Fruit fly (Drosophila melanogaster) whole organism, embryonic: ENCODE measurements around the gene RabX4.

Source experiments
- Aef1 ChIP-seq: fragments of 200-800 bp; sonication (Bioruptor generic); IDR thresholded peaks from 3 replicates; pipeline ENCODE4 v1.3.6; 2022; ENCODE audit warnings: missing biosample characterization, missing genetic modification characterization
- BtbVII ChIP-seq: fragments of 200-800 bp; sonication (Bioruptor generic); optimal IDR thresholded peaks from 3 replicates; lab custom pipeline; 2017; ENCODE audit warnings: missing biosample characterization, mild to moderate bottlenecking, missing genetic modification characterization
- Bteb2 ChIP-seq: fragments of 200-800 bp; sonication (Bioruptor generic); optimal IDR thresholded peaks from 2 replicates; lab custom pipeline; 2016; ENCODE audit warnings: missing biosample characterization, missing genetic modification characterization
- CG10321 ChIP-seq: fragments of 200-800 bp; sonication (Bioruptor generic); IDR thresholded peaks from 2 replicates; pipeline ENCODE4 v1.3.6; 2022; ENCODE audit warnings: missing biosample characterization, missing genetic modification characterization
- CG10431 ChIP-seq: fragments of 200-800 bp; sonication (Bioruptor generic); optimal IDR thresholded peaks from 3 replicates; lab custom pipeline; 2018; ENCODE audit warnings: missing biosample characterization, mild to moderate bottlenecking, missing genetic modification characterization
- CG11398 ChIP-seq: fragments of 200-800 bp; sonication (Bioruptor generic); optimal IDR thresholded peaks from 2 replicates; lab custom pipeline; 2016; ENCODE audit warnings: missing biosample characterization, missing genetic modification characterization
- CG11504 ChIP-seq: fragments of 200-800 bp; sonication (Bioruptor generic); optimal IDR thresholded peaks from 3 replicates; lab custom pipeline; 2019; ENCODE audit warnings: missing biosample characterization, mild to moderate bottlenecking, missing genetic modification characterization, moderate library complexity
- CG12391 ChIP-seq: fragments of 200-800 bp; sonication (Bioruptor generic); optimal IDR thresholded peaks from 3 replicates; lab custom pipeline; 2018; ENCODE audit warnings: missing biosample characterization, mild to moderate bottlenecking, missing genetic modification characterization, moderate library complexity
- CG13424 ChIP-seq: fragments of 200-800 bp; sonication (Bioruptor generic); optimal IDR thresholded peaks from 2 replicates; lab custom pipeline; 2019; ENCODE audit warnings: missing biosample characterization, mild to moderate bottlenecking, missing genetic modification characterization, moderate library complexity
- CG13624 ChIP-seq: fragments of 200-800 bp; sonication (Bioruptor generic); optimal IDR thresholded peaks from 2 replicates; lab custom pipeline; 2016; ENCODE audit warnings: missing biosample characterization, missing genetic modification characterization
- CG13775 ChIP-seq: fragments of 200-800 bp; sonication (Bioruptor generic); optimal IDR thresholded peaks from 3 replicates; lab custom pipeline; 2017; ENCODE audit warnings: missing biosample characterization, mild to moderate bottlenecking, missing genetic modification characterization
- CG14860 ChIP-seq: fragments of 200-800 bp; sonication (Bioruptor generic); IDR thresholded peaks from 3 replicates; pipeline ENCODE4 v1.3.6; 2022; ENCODE audit warnings: missing biosample characterization, missing genetic modification characterization; ENCODE audit not compliant: partially characterized antibody
- CG15073 ChIP-seq: fragments of 200-800 bp; sonication (Bioruptor generic); optimal IDR thresholded peaks from 2 replicates; lab custom pipeline; 2016; ENCODE audit warnings: missing biosample characterization, missing genetic modification characterization
- CG1529 ChIP-seq: fragments of 200-800 bp; sonication (Bioruptor generic); optimal IDR thresholded peaks from 3 replicates; lab custom pipeline; 2018; ENCODE audit warnings: missing biosample characterization, missing genetic modification characterization
- CG17568 ChIP-seq: fragments of 200-800 bp; sonication (Bioruptor generic); optimal IDR thresholded peaks from 2 replicates; lab custom pipeline; 2018; ENCODE audit warnings: missing biosample characterization, mild to moderate bottlenecking, missing genetic modification characterization, moderate library complexity
- CG30431 ChIP-seq: fragments of 200-800 bp; sonication (Bioruptor generic); optimal IDR thresholded peaks from 2 replicates; lab custom pipeline; 2017; ENCODE audit warnings: missing biosample characterization, missing genetic modification characterization
- CG3163 ChIP-seq: fragments of 200-800 bp; sonication (Bioruptor generic); optimal IDR thresholded peaks from 3 replicates; lab custom pipeline; 2016; ENCODE audit warnings: missing biosample characterization, missing genetic modification characterization
- CG32767 ChIP-seq: fragments of 200-800 bp; sonication (Bioruptor generic); IDR thresholded peaks from 2 replicates; pipeline ENCODE4 v1.3.6; 2022; ENCODE audit warnings: missing biosample characterization, missing genetic modification characterization
- CG3726 ChIP-seq: fragments of 200-800 bp; sonication (Bioruptor generic); IDR thresholded peaks from 3 replicates; pipeline ENCODE4, ENCODE4 v1.3.6; 2022; ENCODE audit warnings: missing biosample characterization, missing genetic modification characterization
- CG42726 ChIP-seq: fragments of 200-800 bp; sonication (Bioruptor generic); IDR thresholded peaks from 2 replicates; pipeline ENCODE4 v1.3.6; 2022; ENCODE audit warnings: missing biosample characterization, missing genetic modification characterization; ENCODE audit not compliant: partially characterized antibody
- CG5180 ChIP-seq: fragments of 200-800 bp; sonication (Bioruptor generic); optimal IDR thresholded peaks from 3 replicates; lab custom pipeline; 2017; ENCODE audit warnings: missing biosample characterization, missing genetic modification characterization, mild to moderate bottlenecking, moderate library complexity, missing genetic modification reagents
- CG6175 ChIP-seq: fragments of 200-800 bp; sonication (Bioruptor generic); IDR thresholded peaks from 3 replicates; pipeline ENCODE4 v1.3.6; 2022; ENCODE audit warnings: missing biosample characterization, missing genetic modification characterization
- CG6765 ChIP-seq: fragments of 200-800 bp; sonication (Bioruptor generic); optimal IDR thresholded peaks from 3 replicates; lab custom pipeline; 2017; ENCODE audit warnings: missing biosample characterization, mild to moderate bottlenecking, missing genetic modification characterization
- CG7556 ChIP-seq: fragments of 200-800 bp; sonication (Bioruptor generic); optimal IDR thresholded peaks from 2 replicates; lab custom pipeline; 2017; ENCODE audit warnings: missing biosample characterization, mild to moderate bottlenecking, missing genetic modification characterization
- CG7963 ChIP-seq: fragments of 200-800 bp; sonication (Bioruptor generic); IDR thresholded peaks from 3 replicates; pipeline ENCODE4 v1.3.6; 2022; ENCODE audit warnings: missing biosample characterization, missing genetic modification characterization; ENCODE audit not compliant: partially characterized antibody
- CG8765 ChIP-seq: fragments of 200-800 bp; sonication (Bioruptor generic); IDR thresholded peaks from 2 replicates; pipeline ENCODE4 v1.3.6; 2022; ENCODE audit warnings: missing biosample characterization, missing genetic modification characterization
- CG9932 ChIP-seq: fragments of 200-800 bp; sonication (Bioruptor generic); IDR thresholded peaks from 2 replicates; pipeline ENCODE4 v1.3.6; 2022; ENCODE audit warnings: missing biosample characterization, missing genetic modification characterization
- Doc3 ChIP-seq: fragments of 200-800 bp; sonication (Bioruptor generic); IDR thresholded peaks from 3 replicates; pipeline ENCODE4 v1.3.6; 2022; ENCODE audit warnings: missing biosample characterization, missing genetic modification characterization; ENCODE audit not compliant: partially characterized antibody
- Hsf ChIP-seq: fragments of 200-800 bp; sonication (Bioruptor generic); optimal IDR thresholded peaks from 3 replicates; lab custom pipeline; 2016; ENCODE audit warnings: missing biosample characterization, missing genetic modification characterization
- Lim3 ChIP-seq: fragments of 200-800 bp; sonication (Bioruptor generic); IDR thresholded peaks from 2 replicates; pipeline ENCODE4 v1.3.6; 2022; ENCODE audit warnings: missing biosample characterization, missing genetic modification characterization
- MBD-R2 ChIP-seq: fragments of 200-800 bp; sonication (Bioruptor generic); IDR thresholded peaks from 2 replicates; pipeline ENCODE4 v1.3.6; 2022; ENCODE audit warnings: missing biosample characterization, missing genetic modification characterization
- NC2β ChIP-seq: fragments of 200-800 bp; sonication (Bioruptor generic); optimal IDR thresholded peaks from 2 replicates; lab custom pipeline; 2016; ENCODE audit warnings: missing biosample characterization, missing genetic modification characterization
- Side ChIP-seq: fragments of 200-800 bp; sonication (Bioruptor generic); optimal IDR thresholded peaks from 2 replicates; lab custom pipeline; 2016; ENCODE audit warnings: missing biosample characterization, missing genetic modification characterization
- az2 ChIP-seq: fragments of 200-800 bp; sonication (Bioruptor generic); optimal IDR thresholded peaks from 3 replicates; lab custom pipeline; 2016; ENCODE audit warnings: missing biosample characterization, missing genetic modification characterization
- danr ChIP-seq: fragments of 200-800 bp; sonication (Bioruptor generic); IDR thresholded peaks from 2 replicates; pipeline ENCODE4 v1.3.6; 2022; ENCODE audit warnings: missing biosample characterization, missing genetic modification characterization
- ewg ChIP-seq: fragments of 200-800 bp; sonication (Bioruptor generic); optimal IDR thresholded peaks from 3 replicates; lab custom pipeline; 2017; ENCODE audit warnings: mild to moderate bottlenecking, missing biosample characterization, missing genetic modification reagents, missing genetic modification characterization
- gfzf ChIP-seq: fragments of 200-800 bp; sonication (Bioruptor generic); optimal IDR thresholded peaks from 2 replicates; lab custom pipeline; 2016; ENCODE audit warnings: missing biosample characterization, mild to moderate bottlenecking, missing genetic modification characterization, moderate library complexity
- gt ChIP-seq: fragments of 200-800 bp; sonication (Bioruptor generic); IDR thresholded peaks from 2 replicates; pipeline ENCODE4 v1.3.6; 2022; ENCODE audit warnings: missing biosample characterization, missing genetic modification characterization
- kah ChIP-seq: fragments of 200-800 bp; sonication (Bioruptor generic); optimal IDR thresholded peaks from 2 replicates; lab custom pipeline; 2018; ENCODE audit warnings: missing biosample characterization, mild to moderate bottlenecking, missing genetic modification characterization
- mam ChIP-seq: fragments of 200-800 bp; sonication (Bioruptor generic); optimal IDR thresholded peaks from 3 replicates; lab custom pipeline; 2016; ENCODE audit warnings: missing biosample characterization, missing genetic modification characterization
- p53 ChIP-seq: fragments of 200-800 bp; sonication (Bioruptor generic); optimal IDR thresholded peaks from 2 replicates; lab custom pipeline; 2016; ENCODE audit warnings: missing biosample characterization, missing genetic modification characterization
- psq ChIP-seq: fragments of 200-800 bp; sonication (Bioruptor generic); optimal IDR thresholded peaks from 2 replicates; lab custom pipeline; 2017; ENCODE audit warnings: missing biosample characterization, missing genetic modification characterization
- rib ChIP-seq: fragments of 200-800 bp; sonication (Bioruptor generic); IDR thresholded peaks from 2 replicates; pipeline ENCODE4 v1.3.6; 2022; ENCODE audit warnings: missing biosample characterization, missing genetic modification characterization
- sc ChIP-seq, 3 experiments: fragments of >200 bp in 2 of 3; fragments of 200-800 bp in 1 of 3; sonication (Bioruptor generic) in 1 of 3; optimal IDR thresholded peaks; 2 replicates in 2 of 3; 3 replicates in 1 of 3; lab custom pipeline; 2017; ENCODE audit warnings: mild to moderate bottlenecking in 1 of 3, missing biosample characterization in 1 of 3, missing genetic modification characterization in 1 of 3, missing genetic modification reagents in 1 of 3
- sd ChIP-seq: fragments of 200-800 bp; sonication (Bioruptor generic); optimal IDR thresholded peaks from 3 replicates; lab custom pipeline; 2018; ENCODE audit warnings: missing biosample characterization, mild to moderate bottlenecking, missing genetic modification characterization, moderate library complexity
- ssp ChIP-seq: fragments of 200-800 bp; sonication (Bioruptor generic); IDR thresholded peaks from 2 replicates; pipeline ENCODE4 v1.3.6; 2022; ENCODE audit warnings: missing biosample characterization, missing genetic modification characterization
- tx ChIP-seq: fragments of 200-800 bp; sonication (Bioruptor generic); optimal IDR thresholded peaks from 2 replicates; lab custom pipeline; 2016; ENCODE audit warnings: missing biosample characterization, missing genetic modification characterization
- usp ChIP-seq: fragments of >200 bp; optimal IDR thresholded peaks from 2 replicates; lab custom pipeline; 2017; ENCODE audit warnings: missing biosample characterization, missing genetic modification characterization
- yki ChIP-seq: fragments of >200 bp; optimal IDR thresholded peaks from 3 replicates; lab custom pipeline; 2018
- zfh1 ChIP-seq: fragments of 200-800 bp; sonication (Bioruptor generic); IDR thresholded peaks from 3 replicates; pipeline ENCODE4 v1.3.6; 2022; ENCODE audit warnings: missing biosample characterization, missing genetic modification characterization

Gene RabX4

dm6 chr3R:24787042-24787565 is 41.1 kb downstream of the RabX4 start, which contains the start of gene CG5805 (continued):
- TF ChIP-seq Doc3 (no peak), BtbVII (GFP tag; lab: Kevin White, UChicago) (peak; percentile 76), ewg (GFP tag; lab: Kevin White, UChicago) (peak; percentile 83), CG7963 (GFP tag; lab: Robert Waterston, UW) (no peak), mam (GFP tag; lab: Kevin White, UChicago) (peak; percentile 61), NC2β (peak; percentile 81), p53 (peak; percentile 54), CG13424 (tag; lab: Kevin White, UChicago) (peak; percentile 57), zfh1 (peak; percentile 85), gfzf (peak; percentile 87), CG14860 (GFP tag; lab: Robert Waterston, UW) (no peak), sc (optimal IDR thresholded peaks at IDR 0.05; lab: Kevin White, UChicago) (no peak), sc (GFP tag; optimal IDR thresholded peaks at IDR 0.05; lab: Kevin White, UChicago) (peak; percentile 75), sd (tag; lab: Kevin White, UChicago) (peak; percentile 66), Bteb2 (GFP tag; lab: Kevin White, UChicago) (peak; percentile 82), Hsf (peak; percentile 88), CG15073 (no peak), rib (GFP tag; lab: Robert Waterston, UW) (0 out of 2 replicates have a peak, but pooled peaks have one; percentile 39), psq (peak; percentile 68), CG6175 (GFP tag; lab: Robert Waterston, UW) (peak; percentile 46; the same call in 1 of the 3 replicates), danr (GFP tag; lab: Robert Waterston, UW) (peak; percentile 59; the same call in 1 of the 2 replicates), CG10321 (peak; percentile 71), usp (GFP tag; lab: Kevin White, UChicago) (no peak), CG30431 (GFP tag; lab: Kevin White, UChicago) (peak; percentile 75), CG3726 (GFP tag; lab: Robert Waterston, UW) (peak; percentile 52; the same call in 1 of the 3 replicates), Aef1 (GFP tag; lab: Robert Waterston, UW) (peak; percentile 19; the same call in 1 of the 3 replicates), CG11504 (tag; lab: Kevin White, UChicago) (peak; percentile 80), CG13624 (GFP tag; lab: Kevin White, UChicago) (peak; percentile 79), CG10431 (GFP tag; lab: Kevin White, UChicago) (peak; percentile 56), CG42726 (GFP tag; lab: Robert Waterston, UW) (no peak), az2 (GFP tag; lab: Kevin White, UChicago) (peak; percentile 69), Side (GFP tag; lab: Kevin White, UChicago) (peak; percentile 80), Lim3 (GFP tag; lab: Robert Waterston, UW) (no peak), gt (GFP tag; lab: Robert Waterston, UW) (peak; percentile 53; the same call in 1 of the 2 replicates), kah (peak; percentile 82), ssp (GFP tag; lab: Robert Waterston, UW) (peak; percentile 52; the same call in 1 of the 2 replicates), tx (GFP tag; lab: Kevin White, UChicago) (peak; percentile 35), CG17568 (no peak), CG32767 (GFP tag; lab: Robert Waterston, UW) (no peak), CG13775 (GFP tag; lab: Kevin White, UChicago) (peak; percentile 93), CG12391 (tag; lab: Kevin White, UChicago) (peak; percentile 86), CG8765 (GFP tag; lab: Robert Waterston, UW) (no peak), CG5180 (GFP tag; lab: Kevin White, UChicago) (peak; percentile 56), CG9932 (peak; percentile 66), CG7556 (peak; percentile 58), yki (no peak), CG6765 (GFP tag; lab: Kevin White, UChicago) (peak; percentile 90), CG3163 (GFP tag; lab: Kevin White, UChicago) (peak; percentile 85), MBD-R2 (GFP tag; lab: Robert Waterston, UW) (peak; percentile 75), CG1529 (peak; percentile 70), CG11398 (peak; percentile 73)
